Fruit fly (Drosophila melanogaster): ENCODE data around the gene CG11585.

Gene CG11585

DNA sequence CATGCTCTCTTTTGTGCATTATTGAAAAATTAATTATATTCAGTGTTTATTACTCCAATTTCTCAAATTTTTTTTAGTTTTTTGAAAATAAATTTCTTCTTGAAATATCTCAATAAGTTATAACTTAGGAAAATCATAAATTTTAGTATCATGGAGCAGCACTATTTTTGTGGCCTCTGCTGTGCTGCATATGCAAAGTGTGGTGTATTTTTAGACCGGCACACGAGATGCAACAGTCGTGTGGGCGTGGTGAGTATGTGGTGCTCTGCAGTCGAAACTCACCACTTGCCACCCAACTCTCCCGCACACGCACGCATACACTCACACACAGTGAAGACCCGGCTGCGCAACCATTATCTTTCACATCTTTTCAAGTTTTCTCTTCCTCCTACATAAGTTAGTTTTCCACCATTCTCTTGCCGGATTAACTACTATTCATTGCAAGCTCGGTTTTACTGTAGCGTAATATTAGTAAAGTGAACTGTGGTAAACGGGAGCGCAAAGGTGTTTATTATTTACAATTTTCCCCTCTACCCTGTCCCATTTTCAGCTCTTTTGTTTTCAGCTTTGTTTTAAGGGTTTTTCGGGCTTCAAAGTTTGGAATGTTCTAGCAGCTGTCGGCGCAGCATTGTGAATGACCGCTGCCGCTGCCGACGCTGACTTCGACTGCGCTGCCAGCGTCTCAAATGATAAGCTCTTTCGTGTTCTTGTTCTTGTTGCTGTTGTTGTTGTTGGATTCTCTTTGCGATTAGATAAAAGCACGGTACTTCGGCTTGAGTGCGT, 19.3 kb downstream of the CG11585 start (continued):
- TF ChIP-seq CG12391 (tag; optimal IDR thresholded peaks at IDR 0.05) (peak; percentile 74), Mes4 (GFP tag; optimal IDR thresholded peaks at IDR 0.05) (peak; percentile 3), CG14667 (GFP tag; IDR thresholded peaks at IDR 0.05) (no peak), CG43689 (GFP tag; IDR thresholded peaks at IDR 0.05) (no peak), prd (optimal IDR thresholded peaks at IDR 0.05) (no peak), prd (GFP tag; IDR thresholded peaks at IDR 0.05) (peak; percentile 17; the same call in 1 of the 3 replicates), chm (GFP tag; IDR thresholded peaks at IDR 0.05) (peak; percentile 73), CG7987 (GFP tag; optimal IDR thresholded peaks at IDR 0.05) (no peak), C15 (GFP tag; IDR thresholded peaks at IDR 0.05) (no peak), CG10654 (GFP tag; optimal IDR thresholded peaks at IDR 0.05) (peak; percentile 34), CG8765 (GFP tag; IDR thresholded peaks at IDR 0.05) (no peak), Myb (GFP tag; optimal IDR thresholded peaks at IDR 0.05) (peak; percentile 1), CG14965 (GFP tag; optimal IDR thresholded peaks at IDR 0.05; ENCODE audit: borderline replicate concordance) (no peak), Opbp (GFP tag; IDR thresholded peaks at IDR 0.05; ENCODE audit: partially characterized antibody) (no peak), CG6813 (GFP tag; optimal IDR thresholded peaks at IDR 0.05) (peak; percentile 77), CG3281 (GFP tag; optimal IDR thresholded peaks at IDR 0.05) (peak; percentile 29), vnd (GFP tag; IDR thresholded peaks at IDR 0.05; ENCODE audit: partially characterized antibody) (no peak), Dip2 (GFP tag; IDR thresholded peaks at IDR 0.05) (no peak), bcd (GFP tag; optimal IDR thresholded peaks at IDR 0.05) (peak; percentile 50), slp2 (GFP tag; optimal IDR thresholded peaks at IDR 0.05) (peak; percentile 31), cato (GFP tag; optimal IDR thresholded peaks at IDR 0.05; ENCODE audit: borderline replicate concordance) (no peak), onecut (GFP tag; IDR thresholded peaks at IDR 0.05) (peak; percentile 74), CG12659 (GFP tag; optimal IDR thresholded peaks at IDR 0.05) (peak; percentile 48), sr (GFP tag; IDR thresholded peaks at IDR 0.05) (no peak), Oaz (GFP tag; IDR thresholded peaks at IDR 0.05) (no peak), CG11247 (GFP tag; IDR thresholded peaks at IDR 0.05) (no peak; the same call in 1 of the 2 replicates), CG8388 (GFP tag; optimal IDR thresholded peaks at IDR 0.05) (peak; percentile 77), Fer1 (GFP tag; optimal IDR thresholded peaks at IDR 0.05) (peak; percentile 33), hth (optimal IDR thresholded peaks at IDR 0.05) (no peak), CG31224 (GFP tag; IDR thresholded peaks at IDR 0.05) (no peak), usp (GFP tag; optimal IDR thresholded peaks at IDR 0.05) (no peak), Hmr (GFP tag; optimal IDR thresholded peaks at IDR 0.05) (no peak), CG14050 (GFP tag; IDR thresholded peaks at IDR 0.05) (peak; percentile 61), CG32532 (GFP tag; IDR thresholded peaks at IDR 0.05) (no peak), CG15601 (tag; optimal IDR thresholded peaks at IDR 0.05) (peak; percentile 64), esg (GFP tag; conservative IDR thresholded peaks at IDR 0.05) (0 out of 2 replicates have a peak, but pooled peaks have one; percentile 21), Dll (GFP tag; IDR thresholded peaks at IDR 0.05; ENCODE audit: partially characterized antibody) (no peak), Nf-YB (GFP tag; optimal IDR thresholded peaks at IDR 0.05) (peak; percentile 40), HLH4C (GFP tag; IDR thresholded peaks at IDR 0.05; ENCODE audit: partially characterized antibody) (no peak), CG12236 (GFP tag; optimal IDR thresholded peaks at IDR 0.05) (no peak), CG7963 (GFP tag; IDR thresholded peaks at IDR 0.05; ENCODE audit: partially characterized antibody) (no peak), Vsx1 (GFP tag; optimal IDR thresholded peaks at IDR 0.05) (peak; percentile 23), CG11696 (GFP tag; IDR thresholded peaks at IDR 0.05) (peak; percentile 94), CG16863 (GFP tag; optimal IDR thresholded peaks at IDR 0.05) (peak; percentile 36), lilli (GFP tag; optimal IDR thresholded peaks at IDR 0.05) (peak; percentile 33), Mad (GFP tag; optimal IDR thresholded peaks at IDR 0.05) (no peak), CG2199 (GFP tag; IDR thresholded peaks at IDR 0.05) (no peak), CG17385 (GFP tag; optimal IDR thresholded peaks at IDR 0.05) (peak; percentile 59), CG13287 (GFP tag; IDR thresholded peaks at IDR 0.05; ENCODE audit: partially characterized antibody) (no peak; the same call in 1 of the 2 replicates)
